Worm (Caenorhabditis elegans): Measurements from ENCODE around the gene cyp-35A1.

The cyp-35A1 gene

DNA sequence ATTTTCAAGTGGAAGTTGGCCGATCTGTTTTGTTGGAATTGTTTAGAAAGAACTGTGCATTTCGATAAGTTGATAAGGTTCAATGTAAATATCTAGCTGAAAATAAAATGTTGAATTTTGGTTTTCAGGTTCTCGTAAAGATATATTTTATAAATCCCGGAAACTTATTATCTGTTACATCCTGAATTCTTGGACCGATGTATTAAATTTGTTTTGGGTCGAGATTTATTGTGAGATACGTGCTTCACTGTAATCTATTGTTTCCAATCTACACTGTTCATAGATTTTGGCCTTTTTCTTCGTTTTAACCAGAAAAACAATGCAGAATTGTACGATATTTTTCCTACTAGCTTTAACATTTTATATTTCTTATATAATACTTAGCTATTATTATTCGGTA lies 4.4 kb downstream of the cyp-35A1 start, which contains the start of gene C03G6.6:
Gene C03G6.6 (plus strand): TSS at position 301 of the 400 bp plus-strand sequence.
- TF ChIP-seq nhr-90 (tag; optimal IDR thresholded peaks at IDR 0.05; ENCODE audit: poor library complexity) (no peak), xbp-1 (tag; optimal IDR thresholded peaks at IDR 0.05) (no peak), dpl-1 (GFP tag; optimal IDR thresholded peaks at IDR 0.05) (no peak), unc-130 (tag; optimal IDR thresholded peaks at IDR 0.05) (no peak), efl-1 (optimal IDR thresholded peaks at IDR 0.05) (no peak), efl-1 (GFP tag; optimal IDR thresholded peaks at IDR 0.05 in 1 of 2) (no peak), mdl-1 (tag; optimal IDR thresholded peaks at IDR 0.05) (no peak), skn-1 (tag; optimal IDR thresholded peaks at IDR 0.05) (no peak), F16B12.6 (tag; optimal IDR thresholded peaks at IDR 0.05) (no peak), pax-3 (tag; optimal IDR thresholded peaks at IDR 0.05) (no peak), aly-2 (tag; optimal IDR thresholded peaks at IDR 0.05) (no peak), blmp-1 (tag; optimal IDR thresholded peaks at IDR 0.05) (no peak), nhr-19 (GFP tag; conservative IDR thresholded peaks at IDR 0.05) (no peak), hlh-4 (tag; optimal IDR thresholded peaks at IDR 0.05) (no peak), C04F5.9 (tag; optimal IDR thresholded peaks at IDR 0.05) (no peak), ceh-82 (tag; optimal IDR thresholded peaks at IDR 0.05) (no peak), pqm-1 (tag; optimal IDR thresholded peaks at IDR 0.05) (no peak)

DNA sequence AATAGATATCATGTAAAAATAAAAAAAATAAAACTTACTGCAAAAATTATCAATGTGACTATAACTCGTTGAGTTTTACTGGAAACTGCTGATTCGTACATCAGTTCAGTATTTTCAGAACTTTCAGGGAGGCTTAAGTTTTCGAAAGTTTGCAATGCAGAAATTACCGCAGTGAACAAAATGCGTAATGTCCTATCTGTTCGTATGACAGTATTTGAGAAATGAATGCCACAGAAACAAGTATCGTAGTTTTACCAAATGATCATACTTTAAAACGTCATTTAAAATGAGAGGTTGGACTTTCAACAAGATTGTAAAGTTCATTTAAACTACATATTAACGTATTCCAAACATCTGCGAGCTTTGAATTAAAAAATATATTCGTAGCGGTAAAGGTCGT lies 4.9 kb downstream of the cyp-35A1 start, which contains the start of gene C03G6.21:
Gene C03G6.21 (minus strand): TSS at position 101 of the 400 bp plus-strand sequence.
- TF ChIP-seq pqm-1 (tag; optimal IDR thresholded peaks at IDR 0.05) (no peak), snpc-4 (tag; optimal IDR thresholded peaks at IDR 0.05) (no peak), Y116A8C.19 (tag; optimal IDR thresholded peaks at IDR 0.05; ENCODE audit: borderline replicate concordance) (no peak), ztf-4 (tag; optimal IDR thresholded peaks at IDR 0.05) (no peak)

DNA sequence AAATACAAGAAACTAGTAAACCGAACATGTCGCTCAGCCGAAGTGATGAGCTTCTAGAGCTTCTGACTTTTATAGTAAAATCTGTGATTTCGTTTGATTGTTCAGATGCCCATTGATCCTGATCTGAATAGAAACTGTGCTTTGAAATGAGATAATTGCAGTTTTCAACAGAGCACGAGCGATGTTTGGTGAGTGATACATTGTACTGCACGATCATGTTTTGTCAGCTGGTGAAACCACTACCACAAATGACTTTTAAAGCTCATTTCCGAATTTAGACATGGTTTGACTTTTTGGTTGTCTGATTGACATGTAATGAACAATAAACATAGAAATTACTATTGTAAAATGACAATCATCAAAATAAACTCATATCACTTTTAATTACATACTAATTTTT lies 6.1 kb downstream of the cyp-35A1 start, which contains the start of gene tag-293:
Gene tag-293 (minus strand): TSS at position 101 of the 400 bp plus-strand sequence.
- TF ChIP-seq unc-98 (GFP tag; IDR thresholded peaks at IDR 0.05): no peak
- TF ChIP-seq mab-9 (GFP tag; IDR thresholded peaks at IDR 0.05): no peak
- no peak for TF ChIP-seq lsy-2 (tag; optimal IDR thresholded peaks at IDR 0.05)
- no peak for TF ChIP-seq blmp-1 (tag; optimal IDR thresholded peaks at IDR 0.05)
- no peak for TF ChIP-seq nhr-76 (tag; optimal IDR thresholded peaks at IDR 0.05)
- TF ChIP-seq ceh-8 (GFP tag; optimal IDR thresholded peaks at IDR 0.05): no peak
- TF ChIP-seq mdl-1 (tag; optimal IDR thresholded peaks at IDR 0.05): no peak
- no peak for TF ChIP-seq xbp-1 (tag; optimal IDR thresholded peaks at IDR 0.05)
- no peak for TF ChIP-seq irx-1 (tag; optimal IDR thresholded peaks at IDR 0.05)
- TF ChIP-seq ztf-4 (tag; optimal IDR thresholded peaks at IDR 0.05): no peak
- no peak for TF ChIP-seq C04F5.9 (tag; optimal IDR thresholded peaks at IDR 0.05)
- TF ChIP-seq C34B4.2 (tag; optimal IDR thresholded peaks at IDR 0.05): no peak
- no peak for TF ChIP-seq alr-1 (tag; optimal IDR thresholded peaks at IDR 0.05; ENCODE audit: borderline replicate concordance)
- TF ChIP-seq pax-3 (tag; optimal IDR thresholded peaks at IDR 0.05): no peak
- TF ChIP-seq hlh-4 (tag; optimal IDR thresholded peaks at IDR 0.05): no peak

DNA sequence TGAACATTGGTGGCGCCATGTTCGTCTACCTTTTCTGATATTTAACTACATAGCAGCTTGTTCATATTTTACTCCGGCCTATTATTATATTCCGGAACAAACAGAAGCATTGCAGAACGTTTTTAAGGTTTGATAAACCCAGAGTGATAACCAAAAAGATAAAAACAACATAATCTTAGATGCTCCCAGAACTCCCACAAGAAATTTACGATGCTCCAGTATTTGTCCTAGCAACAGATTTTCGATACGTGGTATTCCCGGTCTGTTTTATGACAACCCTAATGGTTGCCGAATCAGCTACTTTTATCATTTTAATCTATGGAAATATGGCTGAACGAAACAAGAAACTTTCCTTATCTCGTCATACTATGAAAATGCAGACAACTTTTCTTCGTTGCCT lies 8.0 kb downstream of the cyp-35A1 start:
- TF ChIP-seq tlp-1 (tag; optimal IDR thresholded peaks at IDR 0.05) (no peak), nhr-76 (tag; optimal IDR thresholded peaks at IDR 0.05) (no peak), mef-2 (tag; optimal IDR thresholded peaks at IDR 0.05) (no peak), mdl-1 (tag; optimal IDR thresholded peaks at IDR 0.05) (no peak), dpl-1 (GFP tag; optimal IDR thresholded peaks at IDR 0.05) (no peak), nhr-12 (tag; optimal IDR thresholded peaks at IDR 0.05) (no peak), lin-35 (GFP tag; optimal IDR thresholded peaks at IDR 0.05) (no peak), unc-30 (tag; optimal IDR thresholded peaks at IDR 0.05) (no peak), ets-5 (GFP tag; IDR thresholded peaks at IDR 0.05) (no peak), ztf-4 (tag; optimal IDR thresholded peaks at IDR 0.05) (no peak), fkh-10 (GFP tag; optimal IDR thresholded peaks at IDR 0.05) (no peak)

Measured in whole organism, L1 larva.